Worm (Caenorhabditis elegans) whole organism, young adult: ENCODE results near the gene C50F4.9.

Experiments used
- C06A6.2 ChIP-seq: fragments of 200-800 bp; sonication (Bioruptor generic); conservative IDR thresholded peaks from 2 replicates; pipeline ENCODE4 v1.3.6; 2022; ENCODE audit warnings: missing genetic modification characterization, missing compliant biosample characterization
- F10E7.11 ChIP-seq: sonication (generic microtip); optimal IDR thresholded peaks from 2 replicates; lab custom pipeline; 2017; ENCODE audit warnings: mild to moderate bottlenecking, missing genetic modification characterization, moderate library complexity, missing compliant biosample characterization
- F22D6.2 ChIP-seq: sonication (generic microtip); optimal IDR thresholded peaks from 2 replicates; lab custom pipeline; 2016; ENCODE audit warnings: mild to moderate bottlenecking, missing genetic modification characterization, missing compliant biosample characterization
- F23B12.7 ChIP-seq: sonication (generic microtip); optimal IDR thresholded peaks from 2 replicates; lab custom pipeline; 2017; ENCODE audit warnings: missing genetic modification characterization, mild to moderate bottlenecking, missing compliant biosample characterization, antibody characterized with exemption, moderate library complexity; ENCODE audit not compliant: insufficient read depth
- F37B4.10 ChIP-seq: fragments of 200-800 bp; sonication (Bioruptor generic); IDR thresholded peaks from 2 replicates; pipeline ENCODE4 v1.3.6; 2022; ENCODE audit warnings: missing genetic modification characterization, missing compliant biosample characterization
- F39B2.1 ChIP-seq: fragments of 200-800 bp; sonication (Bioruptor generic); IDR thresholded peaks from 2 replicates; pipeline ENCODE4 v1.3.6; 2022; ENCODE audit warnings: missing genetic modification reagents, missing genetic modification characterization, missing compliant biosample characterization
- F49E8.2 ChIP-seq: sonication (generic microtip); optimal IDR thresholded peaks from 3 replicates; lab custom pipeline; 2017; ENCODE audit warnings: missing genetic modification characterization, mild to moderate bottlenecking, missing compliant biosample characterization, antibody characterized with exemption, moderate library complexity; ENCODE audit not compliant: insufficient read depth
- F52B5.7 ChIP-seq: sonication (generic microtip); optimal IDR thresholded peaks from 2 replicates; lab custom pipeline; 2016; ENCODE audit warnings: mild to moderate bottlenecking, missing genetic modification characterization, missing compliant biosample characterization
- F57C9.4 ChIP-seq: sonication (generic microtip); optimal IDR thresholded peaks from 2 replicates; lab custom pipeline; 2017; ENCODE audit warnings: mild to moderate bottlenecking, missing genetic modification characterization, missing compliant biosample characterization
- T07F8.4 ChIP-seq: sonication (generic microtip); optimal IDR thresholded peaks from 2 replicates; lab custom pipeline; 2016; ENCODE audit warnings: mild to moderate bottlenecking, missing genetic modification characterization, moderate library complexity, missing compliant biosample characterization
- Y53F4B.3 ChIP-seq: fragments of 200-800 bp; sonication (Bioruptor generic); IDR thresholded peaks from 2 replicates; pipeline ENCODE4 v1.3.6; 2022; ENCODE audit warnings: missing genetic modification reagents, missing genetic modification characterization, missing compliant biosample characterization
- ama-1 ChIP-seq, 3 experiments: fragments of 150-350 bp in 1 of 3; sonication (generic microtip) in 2 of 3; optimal IDR thresholded peaks; 2 replicates each; lab custom pipeline; 2014 to 2018; ENCODE audit warnings: missing biosample characterization in 2 of 3, missing genetic modification characterization in 2 of 3, missing genetic modification reagents in 2 of 3
- aptf-3 ChIP-seq: fragments of 200-800 bp; sonication (Bioruptor generic); IDR thresholded peaks from 2 replicates; pipeline ENCODE4 v1.3.6; 2022; ENCODE audit warnings: missing genetic modification characterization, missing compliant biosample characterization
- attf-3 ChIP-seq: fragments of 200-800 bp; sonication (Bioruptor generic); conservative IDR thresholded peaks from 2 replicates; pipeline ENCODE4 v1.3.6; 2022; ENCODE audit warnings: missing genetic modification reagents, missing genetic modification characterization, missing compliant biosample characterization
- attf-5 ChIP-seq: fragments of 200-800 bp; sonication (Bioruptor generic); optimal IDR thresholded peaks from 2 replicates; lab custom pipeline; 2018; ENCODE audit warnings: mild to moderate bottlenecking, missing genetic modification characterization, missing compliant biosample characterization
- attf-6 ChIP-seq: fragments of 200-800 bp; sonication (Bioruptor generic); IDR thresholded peaks from 2 replicates; pipeline ENCODE4 v1.3.6; 2022; ENCODE audit warnings: missing genetic modification reagents, missing genetic modification characterization, missing compliant biosample characterization
- ccch-3 ChIP-seq: fragments of 200-800 bp; sonication (Bioruptor generic); optimal IDR thresholded peaks from 2 replicates; lab custom pipeline; 2018; ENCODE audit warnings: mild to moderate bottlenecking, missing genetic modification characterization, missing compliant biosample characterization
- cebp-2 ChIP-seq: fragments of 200-800 bp; sonication (Bioruptor generic); IDR thresholded peaks from 2 replicates; pipeline ENCODE4 v1.3.6; 2022; ENCODE audit warnings: missing genetic modification characterization, missing compliant biosample characterization
- ceh-58 ChIP-seq: fragments of 200-800 bp; sonication (Bioruptor generic); IDR thresholded peaks from 2 replicates; pipeline ENCODE4 v1.3.6; 2022; ENCODE audit warnings: missing genetic modification characterization, missing compliant biosample characterization
- ceh-91 ChIP-seq: fragments of 200-800 bp; sonication (Bioruptor generic); IDR thresholded peaks from 2 replicates; pipeline ENCODE4 v1.3.6; 2022; ENCODE audit warnings: missing genetic modification reagents, missing genetic modification characterization, missing compliant biosample characterization
- dpl-1 ChIP-seq: fragments of 150-350 bp; optimal IDR thresholded peaks from 2 replicates; lab custom pipeline; 2014; ENCODE audit warnings: missing biosample characterization, missing genetic modification reagents, missing genetic modification characterization
- ekl-4 ChIP-seq: fragments of 200-800 bp; sonication (Bioruptor generic); IDR thresholded peaks from 2 replicates; pipeline ENCODE4 v1.3.6; 2022; ENCODE audit warnings: missing genetic modification reagents, missing genetic modification characterization, missing compliant biosample characterization
- him-1 ChIP-seq: sonication (generic microtip); optimal IDR thresholded peaks from 2 replicates; lab custom pipeline; 2016; ENCODE audit warnings: missing genotype, missing genetic modification reagents, missing genetic modification characterization, missing compliant biosample characterization
- hrde-1 ChIP-seq: sonication (generic microtip); optimal IDR thresholded peaks from 2 replicates; lab custom pipeline; 2016; ENCODE audit warnings: missing genetic modification characterization, mild to moderate bottlenecking, missing compliant biosample characterization, moderate library complexity, missing genotype, missing genetic modification reagents, borderline replicate concordance
- hsf-1 ChIP-seq: fragments of 200-800 bp; sonication (Bioruptor generic); IDR thresholded peaks from 2 replicates; pipeline ENCODE4 v1.3.6; 2022; ENCODE audit warnings: missing genetic modification reagents, missing genetic modification characterization, missing compliant biosample characterization
- let-526 ChIP-seq: fragments of 200-800 bp; sonication (Bioruptor generic); IDR thresholded peaks from 2 replicates; pipeline ENCODE4 v1.3.6; 2022; ENCODE audit warnings: missing genetic modification reagents, missing genetic modification characterization, missing compliant biosample characterization
- let-607 ChIP-seq, 2 experiments: fragments of 200-800 bp in 1 of 2; sonication (Bioruptor generic) in 1 of 2; sonication (generic microtip) in 1 of 2; optimal IDR thresholded peaks; 2 replicates each; lab custom pipeline; 2016 to 2018; ENCODE audit warnings: mild to moderate bottlenecking in 2 of 2, missing compliant biosample characterization in 2 of 2, missing genetic modification characterization in 2 of 2, moderate library complexity in 2 of 2, missing genotype in 1 of 2
- lin-26 ChIP-seq: fragments of 200-800 bp; sonication (Bioruptor generic); IDR thresholded peaks from 2 replicates; pipeline ENCODE4 v1.3.6; 2022; ENCODE audit warnings: missing genetic modification reagents, missing genetic modification characterization, missing compliant biosample characterization
- lin-35 ChIP-seq, 3 experiments: fragments of 150-350 bp in 2 of 3; sonication (generic microtip) in 1 of 3; optimal IDR thresholded peaks; 2 replicates each; lab custom pipeline; 2014 to 2018; ENCODE audit warnings: missing biosample characterization in 3 of 3, missing genetic modification characterization in 3 of 3, missing genetic modification reagents in 3 of 3
- lin-54 ChIP-seq: fragments of 200-800 bp; sonication (Bioruptor generic); optimal IDR thresholded peaks from 2 replicates; lab custom pipeline; 2018; ENCODE audit warnings: mild to moderate bottlenecking, missing genetic modification characterization, missing compliant biosample characterization
- nhr-179 ChIP-seq: sonication (generic microtip); optimal IDR thresholded peaks from 2 replicates; lab custom pipeline; 2016; ENCODE audit warnings: mild to moderate bottlenecking, missing genetic modification characterization, missing compliant biosample characterization
- nhr-80 ChIP-seq: sonication (generic microtip); optimal IDR thresholded peaks from 2 replicates; lab custom pipeline; 2016; ENCODE audit warnings: missing genetic modification characterization, missing compliant biosample characterization
- nhr-90 ChIP-seq: sonication (generic microtip); optimal IDR thresholded peaks from 2 replicates; lab custom pipeline; 2016; ENCODE audit warnings: missing genotype, mild to moderate bottlenecking, missing genetic modification characterization, missing compliant biosample characterization
- rec-8 ChIP-seq, 2 experiments: sonication (generic microtip); optimal IDR thresholded peaks; 2 replicates each; lab custom pipeline; 2016; ENCODE audit warnings: mild to moderate bottlenecking in 2 of 2, missing genetic modification characterization in 2 of 2, missing genetic modification reagents in 2 of 2, missing genotype in 2 of 2, missing biosample characterization in 1 of 2, missing compliant biosample characterization in 1 of 2, moderate library complexity in 1 of 2
- sea-2 ChIP-seq: fragments of 200-800 bp; sonication (Bioruptor generic); IDR thresholded peaks from 2 replicates; pipeline ENCODE4 v1.3.6; 2022; ENCODE audit warnings: missing genetic modification characterization, missing compliant biosample characterization
- somi-1 ChIP-seq: fragments of 200-800 bp; sonication (Bioruptor generic); optimal IDR thresholded peaks from 2 replicates; lab custom pipeline; 2018; ENCODE audit warnings: mild to moderate bottlenecking, missing genetic modification characterization, missing compliant biosample characterization
- sptf-2 ChIP-seq: fragments of 200-800 bp; sonication (Bioruptor generic); optimal IDR thresholded peaks from 2 replicates; lab custom pipeline; 2018; ENCODE audit warnings: mild to moderate bottlenecking, missing genetic modification characterization, missing compliant biosample characterization
- tbp1 ChIP-seq: fragments of 200-800 bp; sonication (Bioruptor generic); optimal IDR thresholded peaks from 2 replicates; lab custom pipeline; 2018; ENCODE audit warnings: mild to moderate bottlenecking, missing genetic modification characterization, missing compliant biosample characterization
- unc-62 ChIP-seq: fragments of 150-350 bp; optimal IDR thresholded peaks from 2 replicates; lab custom pipeline; 2014; ENCODE audit warnings: missing biosample characterization, missing genetic modification reagents, missing genetic modification characterization
- ztf-25 ChIP-seq: fragments of 200-800 bp; sonication (Bioruptor generic); IDR thresholded peaks from 2 replicates; pipeline ENCODE4 v1.3.6; 2022; ENCODE audit warnings: missing genetic modification reagents, missing genetic modification characterization, missing compliant biosample characterization

The C50F4.9 gene

DNA sequence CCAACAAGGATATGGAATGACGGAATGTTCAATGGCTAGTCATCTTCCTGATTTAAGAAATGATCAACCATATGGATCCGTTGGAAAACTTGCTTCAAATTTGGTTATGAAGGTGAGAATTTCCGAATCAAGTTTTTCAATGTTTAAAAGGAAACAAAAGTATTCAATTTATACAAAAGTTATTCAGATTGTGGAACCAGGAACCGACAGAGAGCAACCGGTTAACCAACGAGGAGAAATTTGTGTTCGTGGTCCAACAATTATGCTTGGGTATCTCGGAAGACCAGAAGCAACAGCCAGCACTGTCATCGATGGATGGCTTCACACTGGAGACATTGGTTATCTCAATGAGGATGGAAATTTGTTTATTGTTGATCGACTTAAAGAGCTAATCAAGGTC, 14.4 kb downstream of the C50F4.9 start:
- TF ChIP-seq dpl-1 (GFP tag; lab: Kevin White, UChicago) (no peak), F37B4.10 (no peak), attf-3 (no peak), ekl-4 (GFP tag; lab: Robert Waterston, UW) (no peak), sea-2 (no peak), F57C9.4 (no peak), attf-5 (GFP tag; lab: Kevin White, UChicago) (no peak), attf-6 (GFP tag; lab: Robert Waterston, UW) (no peak), F22D6.2 (tag; lab: Kevin White, UChicago) (no peak), hrde-1 (tag; lab: Kevin White, UChicago) (no peak), F39B2.1 (no peak), let-607 (tag; optimal IDR thresholded peaks at IDR 0.05; lab: Kevin White, UChicago) (no peak), hsf-1 (GFP tag; lab: Robert Waterston, UW) (no peak), T07F8.4 (tag; lab: Kevin White, UChicago) (no peak), Y53F4B.3 (GFP tag; lab: Robert Waterston, UW) (no peak), somi-1 (GFP tag; lab: Kevin White, UChicago) (no peak)

DNA sequence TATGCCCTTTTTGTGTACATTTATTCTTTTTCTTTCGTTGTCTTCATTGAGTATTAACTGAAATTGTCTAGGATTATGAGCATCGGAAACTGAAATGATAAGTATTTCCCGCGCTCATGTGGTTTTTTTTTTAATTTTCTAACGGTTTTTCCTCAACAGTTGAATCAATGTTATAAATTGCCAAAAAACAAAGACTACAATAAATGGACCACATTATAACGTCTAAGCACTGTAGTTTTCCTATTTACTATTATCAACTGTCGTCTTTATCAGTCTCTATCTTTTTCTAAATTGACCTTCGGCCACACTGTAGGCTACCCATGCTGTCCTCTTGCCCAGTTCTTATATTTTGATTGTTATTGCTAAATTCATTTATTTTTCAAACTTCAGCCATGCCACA, 16.3 kb downstream of the C50F4.9 start, which contains the start of gene acs-14:
acs-14 (plus strand) TSS at position 391 of the 400 bp plus-strand sequence.
- no peak for TF ChIP-seq ccch-3 (GFP tag; lab: Kevin White, UChicago)
- no peak for TF ChIP-seq sptf-2 (GFP tag; lab: Kevin White, UChicago)
- TF ChIP-seq nhr-80 (tag; lab: Kevin White, UChicago), result peak; percentile 14
- TF ChIP-seq lin-54, result no peak
- no peak for TF ChIP-seq lin-35 (GFP tag; optimal IDR thresholded peaks at IDR 0.05; lab: Kevin White, UChicago)
- no peak for TF ChIP-seq let-526 (GFP tag; lab: Robert Waterston, UW)
- no peak for TF ChIP-seq C06A6.2 (GFP tag; lab: Robert Waterston, UW)
- TF ChIP-seq cebp-2 (GFP tag; lab: Robert Waterston, UW), result no peak
- TF ChIP-seq, all 124 proteins: peak for 1

- TF ChIP-seq let-607 (tag; optimal IDR thresholded peaks at IDR 0.05; lab: Kevin White, UChicago) (peak; percentile 40 to 83), ztf-25 (GFP tag; lab: Robert Waterston, UW) (no peak), F37B4.10 (no peak), rec-8 (tag; optimal IDR thresholded peaks at IDR 0.05; lab: Kevin White, UChicago) (no peak), lin-26 (GFP tag; lab: Robert Waterston, UW) (no peak), ceh-58 (GFP tag; lab: Robert Waterston, UW) (no peak), F57C9.4 (no peak), ama-1 (optimal IDR thresholded peaks at IDR 0.05; lab: Kevin White, UChicago) (no peak), ama-1 (GFP tag; optimal IDR thresholded peaks at IDR 0.05; lab: Kevin White, UChicago) (no peak), nhr-80 (tag; lab: Kevin White, UChicago) (peak; percentile 73)
- TF ChIP-seq, all 124 proteins: peak for 2
Observed at ce11 chrV:9506931-9507330, 17.1 kb downstream of the C50F4.9 start.

DNA sequence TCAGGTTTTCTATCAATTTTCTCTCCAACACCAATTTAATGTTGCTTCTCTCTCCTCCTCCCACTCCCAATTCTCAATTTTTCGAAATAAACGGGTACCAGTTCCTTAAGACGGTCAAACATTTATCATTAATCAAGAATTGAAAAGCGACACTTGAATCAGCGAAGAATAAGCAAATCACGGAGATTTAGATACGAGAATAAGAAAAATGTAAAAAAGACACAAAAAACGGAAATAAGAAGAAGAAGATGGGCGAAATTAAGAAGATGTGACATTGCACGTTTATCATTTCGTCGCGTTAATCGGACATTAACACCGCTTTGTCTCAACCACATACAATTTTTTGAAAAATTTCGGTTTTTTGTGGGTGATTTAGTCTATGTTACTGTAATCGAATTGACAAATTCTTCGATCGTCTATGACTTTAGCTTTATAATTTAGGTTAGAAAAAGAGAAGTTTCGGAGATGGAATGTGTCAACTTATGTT, 19.5 kb downstream of the C50F4.9 start, which contains the start of gene haao-1:
haao-1 (plus strand) TSS at position 437 of the 487 bp plus-strand sequence.
- no peak for TF ChIP-seq him-1 (tag; lab: Kevin White, UChicago)
- TF ChIP-seq nhr-90 (tag; lab: Kevin White, UChicago), result no peak
- no peak for TF ChIP-seq unc-62 (GFP tag; lab: Kevin White, UChicago)
- TF ChIP-seq nhr-179 (tag; lab: Kevin White, UChicago), result no peak
- TF ChIP-seq F49E8.2, result no peak
- TF ChIP-seq ceh-91, result no peak
- TF ChIP-seq let-526 (GFP tag; lab: Robert Waterston, UW), result no peak
- no peak for TF ChIP-seq F52B5.7
- no peak for TF ChIP-seq aptf-3
- TF ChIP-seq sptf-2 (GFP tag; lab: Kevin White, UChicago), result no peak
- no peak for TF ChIP-seq F39B2.1
- no peak for TF ChIP-seq tbp1
- no peak for TF ChIP-seq lin-26 (GFP tag; lab: Robert Waterston, UW)
- TF ChIP-seq F10E7.11 (tag; lab: Kevin White, UChicago), result no peak
- no peak for TF ChIP-seq nhr-80 (tag; lab: Kevin White, UChicago)
- no peak for TF ChIP-seq F23B12.7 (tag; lab: Kevin White, UChicago)
